Fruit fly (Drosophila melanogaster): ENCODE results near the gene CG6885.
A peak's percentile ranks its signal among the peaks of the same experiment; 100 is the strongest.

Gene CG6885

dm6 chr3L:18786427-18787104, 42.3 kb downstream of the CG6885 start (continued):
- no peak for TF ChIP-seq CG10959 (GFP tag; IDR thresholded peaks at IDR 0.05)
- TF ChIP-seq fd3F (GFP tag; optimal IDR thresholded peaks at IDR 0.05): peak; percentile 63
- TF ChIP-seq trem (tag; optimal IDR thresholded peaks at IDR 0.05): no peak
- no peak for TF ChIP-seq Gsc (GFP tag; IDR thresholded peaks at IDR 0.05)
- peak; percentile 41 for TF ChIP-seq maf-S (GFP tag; optimal IDR thresholded peaks at IDR 0.05)
- TF ChIP-seq CG5245 (GFP tag; optimal IDR thresholded peaks at IDR 0.05): no peak
- peak; percentile 73 for TF ChIP-seq CG15011 (GFP tag; optimal IDR thresholded peaks at IDR 0.05)
- peak; percentile 40 for TF ChIP-seq CG4424 (GFP tag; optimal IDR thresholded peaks at IDR 0.05)
- TF ChIP-seq inv (GFP tag; IDR thresholded peaks at IDR 0.05; ENCODE audit: partially characterized antibody): no peak
- TF ChIP-seq dysf (GFP tag; IDR thresholded peaks at IDR 0.05): peak; percentile 77; the same call in 2 of the 3 replicates
- no peak; the same call in 1 of the 2 replicates for TF ChIP-seq Atf6 (GFP tag; IDR thresholded peaks at IDR 0.05)
- TF ChIP-seq zfh2 (GFP tag; optimal IDR thresholded peaks at IDR 0.05): peak; percentile 9
- no peak for TF ChIP-seq CG11560 (tag; IDR thresholded peaks at IDR 0.05)
- no peak for TF ChIP-seq CG8089 (GFP tag; optimal IDR thresholded peaks at IDR 0.05)
- no peak for TF ChIP-seq jumu (GFP tag; optimal IDR thresholded peaks at IDR 0.05)
- peak; percentile 52 for TF ChIP-seq B-H2 (GFP tag; optimal IDR thresholded peaks at IDR 0.05)
- peak; percentile 26 for TF ChIP-seq Chrac-16 (GFP tag; optimal IDR thresholded peaks at IDR 0.05)
- peak; percentile 28 for TF ChIP-seq CG8388 (GFP tag; optimal IDR thresholded peaks at IDR 0.05)
- no peak for TF ChIP-seq CG17186 (GFP tag; optimal IDR thresholded peaks at IDR 0.05)
- TF ChIP-seq D19B (GFP tag; optimal IDR thresholded peaks at IDR 0.05): peak; percentile 44
- TF ChIP-seq CG11695 (GFP tag; IDR thresholded peaks at IDR 0.05): peak; percentile 77; the same call in 2 of the 3 replicates
- no peak for TF ChIP-seq CG1024 (GFP tag; IDR thresholded peaks at IDR 0.05)
- TF ChIP-seq chm (GFP tag; IDR thresholded peaks at IDR 0.05): no peak
- no peak for TF ChIP-seq wdn (GFP tag; IDR thresholded peaks at IDR 0.05)
- TF ChIP-seq Hr78 (GFP tag; optimal IDR thresholded peaks at IDR 0.05): peak in 1 of 2 experiments; percentile 25
- peak; percentile 1 for TF ChIP-seq CG6765 (GFP tag; optimal IDR thresholded peaks at IDR 0.05)
- TF ChIP-seq CG31441 (GFP tag; IDR thresholded peaks at IDR 0.05): no peak; the same call in none of the 2 replicates
- no peak for TF ChIP-seq Sry-δ (GFP tag; optimal IDR thresholded peaks at IDR 0.05)
- TF ChIP-seq YL-1 (GFP tag; optimal IDR thresholded peaks at IDR 0.05): no peak
- TF ChIP-seq Doc2 (GFP tag; IDR thresholded peaks at IDR 0.05): no peak
- TF ChIP-seq nom (GFP tag; optimal IDR thresholded peaks at IDR 0.05): no peak
- TF ChIP-seq Atf-2 (GFP tag; optimal IDR thresholded peaks at IDR 0.05): no peak
- TF ChIP-seq CG30431 (GFP tag; optimal IDR thresholded peaks at IDR 0.05): no peak
- peak; percentile 65 for TF ChIP-seq mirr (GFP tag; optimal IDR thresholded peaks at IDR 0.05)
- TF ChIP-seq CG1603 (tag; optimal IDR thresholded peaks at IDR 0.05): peak; percentile 7
- peak; percentile 15; the same call in 1 of the 2 replicates for TF ChIP-seq Nf-YA (GFP tag; IDR thresholded peaks at IDR 0.05)
- no peak for TF ChIP-seq lbe (GFP tag; optimal IDR thresholded peaks at IDR 0.05)
- TF ChIP-seq Dad (GFP tag; optimal IDR thresholded peaks at IDR 0.05): peak; percentile 41
- TF ChIP-seq Fer2 (tag; optimal IDR thresholded peaks at IDR 0.05): no peak
- TF ChIP-seq CG14050 (GFP tag; IDR thresholded peaks at IDR 0.05): peak; percentile 58; the same call in 2 of the 3 replicates
- peak; percentile 64 for TF ChIP-seq CG32767 (GFP tag; IDR thresholded peaks at IDR 0.05)
- TF ChIP-seq sc (optimal IDR thresholded peaks at IDR 0.05): no peak
- no peak for TF ChIP-seq sc (GFP tag; optimal IDR thresholded peaks at IDR 0.05)
- peak; percentile 11 for TF ChIP-seq CG6813 (GFP tag; optimal IDR thresholded peaks at IDR 0.05)
- 0 out of 3 replicates have a peak, but pooled peaks have one; percentile 22 for TF ChIP-seq B-H1 (GFP tag; IDR thresholded peaks at IDR 0.05)
- TF ChIP-seq tap (tag; optimal IDR thresholded peaks at IDR 0.05): peak; percentile 65
- TF ChIP-seq CG13123 (GFP tag; optimal IDR thresholded peaks at IDR 0.05): no peak
- no peak for TF ChIP-seq Mes4 (GFP tag; optimal IDR thresholded peaks at IDR 0.05)
- 0 out of 2 replicates have a peak, but pooled peaks have one; percentile 19 for TF ChIP-seq klu (GFP tag; IDR thresholded peaks at IDR 0.05)
- peak; percentile 75 for TF ChIP-seq Ets65A (GFP tag)
- TF ChIP-seq CG10565 (GFP tag; optimal IDR thresholded peaks at IDR 0.05): no peak

All from whole organism, embryonic.